Fruit fly (Drosophila melanogaster) whole organism, embryonic: ENCODE data around the gene CG17036.

ENCODE experiments used
- Asciz ChIP-seq: fragments of 200-800 bp; sonication (Bioruptor generic); optimal IDR thresholded peaks from 2 replicates; lab custom pipeline; 2017; ENCODE audit warnings: missing biosample characterization, mild to moderate bottlenecking, missing genetic modification characterization, missing genetic modification reagents
- B-H2 ChIP-seq: fragments of 200-800 bp; sonication (Bioruptor generic); optimal IDR thresholded peaks from 2 replicates; lab custom pipeline; 2018; ENCODE audit warnings: missing biosample characterization, mild to moderate bottlenecking, missing genetic modification characterization
- CG10209 ChIP-seq: fragments of 200-800 bp; sonication (Bioruptor generic); optimal IDR thresholded peaks from 3 replicates; lab custom pipeline; 2017; ENCODE audit warnings: missing biosample characterization, mild to moderate bottlenecking, missing genetic modification characterization, missing genetic modification reagents
- CG10366 ChIP-seq: fragments of 200-800 bp; sonication (Bioruptor generic); IDR thresholded peaks from 2 replicates; pipeline ENCODE4 v1.3.6; 2022; ENCODE audit warnings: missing biosample characterization, missing genetic modification characterization
- CG10979 ChIP-seq: fragments of 200-800 bp; sonication (Bioruptor generic); optimal IDR thresholded peaks from 2 replicates; lab custom pipeline; 2018; ENCODE audit warnings: missing biosample characterization, mild to moderate bottlenecking, missing genetic modification characterization, moderate library complexity
- CG12071 ChIP-seq: fragments of 200-800 bp; sonication (Bioruptor generic); optimal IDR thresholded peaks from 3 replicates; lab custom pipeline; 2018; ENCODE audit warnings: missing biosample characterization, mild to moderate bottlenecking, missing genetic modification characterization
- CG12219 ChIP-seq: fragments of 200-800 bp; sonication (Bioruptor generic); optimal IDR thresholded peaks from 3 replicates; lab custom pipeline; 2018; ENCODE audit warnings: missing biosample characterization, mild to moderate bottlenecking, missing genetic modification characterization
- CG14667 ChIP-seq: fragments of 200-800 bp; sonication (Bioruptor generic); IDR thresholded peaks from 2 replicates; pipeline ENCODE4 v1.3.6; 2022; ENCODE audit warnings: missing biosample characterization, missing genetic modification characterization
- CG15696 ChIP-seq: fragments of 200-800 bp; sonication (Bioruptor generic); optimal IDR thresholded peaks from 2 replicates; lab custom pipeline; 2019; ENCODE audit warnings: missing biosample characterization, mild to moderate bottlenecking, missing genetic modification characterization, moderate library complexity
- CG18599 ChIP-seq: fragments of 200-800 bp; sonication (Bioruptor generic); optimal IDR thresholded peaks from 3 replicates; lab custom pipeline; 2017; ENCODE audit warnings: missing biosample characterization, missing genetic modification characterization, mild to moderate bottlenecking, moderate library complexity, missing genetic modification reagents
- CG2202 ChIP-seq: fragments of 200-800 bp; sonication (Bioruptor generic); optimal IDR thresholded peaks from 2 replicates; lab custom pipeline; 2018; ENCODE audit warnings: missing biosample characterization, mild to moderate bottlenecking, missing genetic modification characterization
- CG2678 ChIP-seq: fragments of 200-800 bp; sonication (Bioruptor generic); optimal IDR thresholded peaks from 3 replicates; lab custom pipeline; 2019; ENCODE audit warnings: missing biosample characterization, mild to moderate bottlenecking, missing genetic modification characterization, moderate library complexity
- CG3065 ChIP-seq: fragments of 200-800 bp; sonication (Bioruptor generic); optimal IDR thresholded peaks from 2 replicates; lab custom pipeline; 2016; ENCODE audit warnings: missing biosample characterization, missing genetic modification characterization
- CG3163 ChIP-seq: fragments of 200-800 bp; sonication (Bioruptor generic); optimal IDR thresholded peaks from 3 replicates; lab custom pipeline; 2016; ENCODE audit warnings: missing biosample characterization, missing genetic modification characterization
- CG42726 ChIP-seq: fragments of 200-800 bp; sonication (Bioruptor generic); IDR thresholded peaks from 2 replicates; pipeline ENCODE4 v1.3.6; 2022; ENCODE audit warnings: missing biosample characterization, missing genetic modification characterization; ENCODE audit not compliant: partially characterized antibody
- CG4730 ChIP-seq: fragments of 200-800 bp; sonication (Bioruptor generic); IDR thresholded peaks from 2 replicates; pipeline ENCODE4 v1.3.6; 2022; ENCODE audit warnings: missing biosample characterization, missing genetic modification characterization
- CG7839 ChIP-seq: fragments of 200-800 bp; sonication (Bioruptor generic); optimal IDR thresholded peaks from 3 replicates; lab custom pipeline; 2018; ENCODE audit warnings: missing biosample characterization, mild to moderate bottlenecking, missing genetic modification characterization, moderate library complexity
- CG8359 ChIP-seq: fragments of 200-800 bp; sonication (Bioruptor generic); optimal IDR thresholded peaks from 2 replicates; lab custom pipeline; 2017; ENCODE audit warnings: missing biosample characterization, mild to moderate bottlenecking, missing genetic modification characterization, borderline replicate concordance
- Dad ChIP-seq: fragments of 200-800 bp; sonication (Bioruptor generic); optimal IDR thresholded peaks from 3 replicates; lab custom pipeline; 2016; ENCODE audit warnings: missing biosample characterization, missing genetic modification characterization
- Ets65A ChIP-seq: fragments of 200-800 bp; sonication (Bioruptor generic); peaks from one replicate; lab custom pipeline; 2016; ENCODE audit warnings: missing biosample characterization, missing genetic modification characterization
- Gsc ChIP-seq: fragments of 200-800 bp; sonication (Bioruptor generic); IDR thresholded peaks from 2 replicates; pipeline ENCODE4 v1.3.6; 2022; ENCODE audit warnings: missing biosample characterization, missing genetic modification characterization
- H15 ChIP-seq: fragments of 200-800 bp; sonication (Bioruptor generic); IDR thresholded peaks from 3 replicates; pipeline ENCODE4 v1.3.6; 2022; ENCODE audit warnings: missing biosample characterization, missing genetic modification characterization
- Hey ChIP-seq: fragments of 200-800 bp; sonication (Bioruptor generic); optimal IDR thresholded peaks from 3 replicates; lab custom pipeline; 2018; ENCODE audit warnings: missing biosample characterization, mild to moderate bottlenecking, missing genetic modification characterization
- Hr39 ChIP-seq: fragments of >200 bp; optimal IDR thresholded peaks from 2 replicates; lab custom pipeline; 2017
- Jarid2 ChIP-seq: fragments of 200-800 bp; sonication (Bioruptor generic); optimal IDR thresholded peaks from 3 replicates; lab custom pipeline; 2017; ENCODE audit warnings: mild to moderate bottlenecking, missing biosample characterization, missing genetic modification reagents, missing genetic modification characterization
- NFAT ChIP-seq: fragments of 200-800 bp; sonication (Bioruptor generic); IDR thresholded peaks from 2 replicates; pipeline ENCODE4 v1.3.6; 2022; ENCODE audit warnings: missing biosample characterization, missing genetic modification characterization
- Pdp1 ChIP-seq, 2 experiments: fragments of 200-800 bp; sonication (Bioruptor generic); optimal IDR thresholded peaks; 3 replicates each; lab custom pipeline; 2016; ENCODE audit warnings: missing biosample characterization in 2 of 2, missing genetic modification characterization in 2 of 2, mild to moderate bottlenecking in 1 of 2, moderate library complexity in 1 of 2
- Poxn ChIP-seq: fragments of 200-800 bp; sonication (Bioruptor generic); IDR thresholded peaks from 2 replicates; pipeline ENCODE4 v1.3.6; 2022; ENCODE audit warnings: missing biosample characterization, missing genetic modification characterization
- Ptx1 ChIP-seq: fragments of 200-800 bp; sonication (Bioruptor generic); IDR thresholded peaks from 2 replicates; pipeline ENCODE4 v1.3.6; 2022; ENCODE audit warnings: missing biosample characterization, missing genetic modification characterization
- bab2 ChIP-seq: fragments of 200-800 bp; sonication (Bioruptor generic); optimal IDR thresholded peaks from 2 replicates; lab custom pipeline; 2016; ENCODE audit warnings: missing biosample characterization, missing genetic modification characterization
- br ChIP-seq: fragments of >200 bp; optimal IDR thresholded peaks from 2 replicates; lab custom pipeline; 2017
- chif ChIP-seq, 2 experiments: fragments of 200-800 bp; sonication (Bioruptor generic); optimal IDR thresholded peaks; 3 replicates each; lab custom pipeline; 2016; ENCODE audit warnings: missing biosample characterization in 2 of 2, missing genetic modification characterization in 2 of 2
- corto ChIP-seq: fragments of 200-800 bp; sonication (Bioruptor generic); optimal IDR thresholded peaks from 2 replicates; lab custom pipeline; 2016; ENCODE audit warnings: missing biosample characterization, mild to moderate bottlenecking, missing genetic modification characterization, moderate library complexity
- crol ChIP-seq: fragments of 200-800 bp; sonication (Bioruptor generic); IDR thresholded peaks from 2 replicates; pipeline ENCODE4 v1.3.6; 2022; ENCODE audit warnings: missing biosample characterization, missing genetic modification characterization
- disco-r ChIP-seq: fragments of 200-800 bp; sonication (Bioruptor generic); optimal IDR thresholded peaks from 2 replicates; lab custom pipeline; 2016; ENCODE audit warnings: missing biosample characterization, missing genetic modification characterization
- dmrt99B ChIP-seq: fragments of 200-800 bp; sonication (Bioruptor generic); optimal IDR thresholded peaks from 2 replicates; lab custom pipeline; 2018; ENCODE audit warnings: missing biosample characterization, mild to moderate bottlenecking, missing genetic modification characterization, moderate library complexity
- dpn ChIP-seq, 2 experiments: fragments of 200-800 bp; sonication (Bioruptor generic); optimal IDR thresholded peaks; 3 replicates each; lab custom pipeline; 2016; ENCODE audit warnings: missing biosample characterization in 2 of 2, missing genetic modification characterization in 2 of 2
- fd96Cb ChIP-seq: fragments of 200-800 bp; sonication (Bioruptor generic); optimal IDR thresholded peaks from 2 replicates; lab custom pipeline; 2018; ENCODE audit warnings: missing biosample characterization, mild to moderate bottlenecking, missing genetic modification characterization, moderate library complexity
- gt ChIP-seq: fragments of 200-800 bp; sonication (Bioruptor generic); IDR thresholded peaks from 2 replicates; pipeline ENCODE4 v1.3.6; 2022; ENCODE audit warnings: missing biosample characterization, missing genetic modification characterization
- hkb ChIP-seq, 2 experiments: fragments of 200-800 bp in 1 of 2; fragments of >200 bp in 1 of 2; sonication (Bioruptor generic) in 1 of 2; IDR thresholded peaks in 1 of 2; optimal IDR thresholded peaks in 1 of 2; 2 replicates each; pipeline versions ENCODE4 v1.3.6 to Lab custom; 2017 to 2022; ENCODE audit warnings: missing biosample characterization in 1 of 2, missing genetic modification characterization in 1 of 2
- lab ChIP-seq: fragments of 200-800 bp; sonication (Bioruptor generic); optimal IDR thresholded peaks from 3 replicates; lab custom pipeline; 2017; ENCODE audit warnings: missing biosample characterization, missing genetic modification characterization, mild to moderate bottlenecking, moderate library complexity, missing genetic modification reagents
- lmd ChIP-seq: fragments of 200-800 bp; sonication (Bioruptor generic); IDR thresholded peaks from 2 replicates; pipeline ENCODE4 v1.3.6; 2022; ENCODE audit warnings: missing biosample characterization, missing genetic modification characterization
- nau ChIP-seq: fragments of 200-800 bp; sonication (Bioruptor generic); optimal IDR thresholded peaks from 3 replicates; lab custom pipeline; 2017; ENCODE audit warnings: missing biosample characterization, mild to moderate bottlenecking, missing genetic modification characterization, missing genetic modification reagents
- nom ChIP-seq: fragments of 200-800 bp; sonication (Bioruptor generic); optimal IDR thresholded peaks from 2 replicates; lab custom pipeline; 2017; ENCODE audit warnings: missing biosample characterization, missing genetic modification characterization, mild to moderate bottlenecking, moderate library complexity, missing genetic modification reagents
- onecut ChIP-seq: fragments of 200-800 bp; sonication (Bioruptor generic); IDR thresholded peaks from 2 replicates; pipeline ENCODE4 v1.3.6; 2022; ENCODE audit warnings: missing biosample characterization, missing genetic modification characterization
- scrt ChIP-seq: fragments of 200-800 bp; sonication (Bioruptor generic); optimal IDR thresholded peaks from 2 replicates; lab custom pipeline; 2018; ENCODE audit warnings: missing biosample characterization, mild to moderate bottlenecking, missing genetic modification characterization, moderate library complexity
- sens ChIP-seq: fragments of 200-800 bp; sonication (Bioruptor generic); peaks from one replicate; lab custom pipeline; 2016; ENCODE audit warnings: missing biosample characterization, missing genetic modification characterization
- sob ChIP-seq: fragments of 200-800 bp; sonication (Bioruptor generic); IDR thresholded peaks from 2 replicates; pipeline ENCODE4 v1.3.6; 2022; ENCODE audit warnings: missing biosample characterization, missing genetic modification characterization
- wor ChIP-seq: fragments of 200-800 bp; sonication (Bioruptor generic); IDR thresholded peaks from 2 replicates; pipeline ENCODE4 v1.3.6; 2022; ENCODE audit warnings: missing biosample characterization, missing genetic modification characterization
- zfh1 ChIP-seq: fragments of 200-800 bp; sonication (Bioruptor generic); IDR thresholded peaks from 3 replicates; pipeline ENCODE4 v1.3.6; 2022; ENCODE audit warnings: missing biosample characterization, missing genetic modification characterization

CG17036 gene

DNA sequence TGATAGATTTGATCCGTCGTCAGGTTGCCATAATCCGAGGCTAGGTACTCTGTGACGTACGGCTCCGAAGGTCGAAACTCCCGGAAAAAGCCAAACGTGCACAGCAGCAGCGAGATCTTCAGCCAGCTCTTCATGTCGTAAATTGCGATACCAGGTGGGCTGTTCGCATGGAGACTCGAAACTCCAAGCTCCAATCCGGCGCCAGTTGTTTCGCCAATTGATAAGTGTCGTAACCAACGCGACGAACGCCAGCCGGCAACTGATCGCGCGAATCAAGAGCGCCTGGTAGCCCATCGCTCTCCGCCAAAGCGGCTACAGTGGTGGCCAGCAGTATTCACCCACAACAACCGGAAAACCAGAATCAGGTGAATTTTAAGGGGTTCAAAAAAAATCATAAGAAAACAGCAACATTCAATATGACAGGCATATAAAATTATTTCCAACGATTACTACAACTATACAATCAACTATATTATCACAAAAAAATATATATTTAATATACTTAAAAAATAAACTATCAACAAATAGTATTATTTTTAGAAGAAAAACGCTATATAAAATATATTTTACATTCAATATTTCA lies at the start of gene CG17036 (continued):
- TF ChIP-seq CG4730 (GFP tag; lab: Robert Waterston, UW) (no peak), sob (GFP tag; lab: Robert Waterston, UW) (0 out of 2 replicates have a peak, but pooled peaks have one; percentile 36), CG3065 (GFP tag; lab: Kevin White, UChicago) (no peak), CG2678 (no peak), Ptx1 (GFP tag; lab: Robert Waterston, UW) (peak; percentile 39; the same call in 1 of the 2 replicates), CG12219 (GFP tag; lab: Kevin White, UChicago) (no peak), Pdp1 (GFP tag; optimal IDR thresholded peaks at IDR 0.05; lab: Kevin White, UChicago) (peak in 1 of 2 experiments; percentile 79), crol (no peak), CG15696 (tag; lab: Kevin White, UChicago) (no peak), scrt (GFP tag; lab: Kevin White, UChicago) (no peak), CG10979 (no peak), CG8359 (no peak), sens (GFP tag; lab: Kevin White, UChicago) (no peak), nom (GFP tag; lab: Kevin White, UChicago) (peak; percentile 16), br (lab: Kevin White, UChicago) (no peak), CG7839 (tag; lab: Kevin White, UChicago) (peak; percentile 58), disco-r (GFP tag; lab: Kevin White, UChicago) (no peak), CG2202 (tag; lab: Kevin White, UChicago) (no peak), chif (GFP tag; optimal IDR thresholded peaks at IDR 0.05; lab: Kevin White, UChicago) (no peak), corto (GFP tag; lab: Kevin White, UChicago) (no peak), lmd (GFP tag; lab: Robert Waterston, UW) (no peak), lab (GFP tag; lab: Kevin White, UChicago) (peak; percentile 47), wor (GFP tag; lab: Robert Waterston, UW) (no peak), dpn (GFP tag; optimal IDR thresholded peaks at IDR 0.05; lab: Kevin White, UChicago) (peak in 1 of 2 experiments; percentile 16), CG42726 (GFP tag; lab: Robert Waterston, UW) (no peak), CG18599 (GFP tag; lab: Kevin White, UChicago) (peak; percentile 32), dmrt99B (no peak), zfh1 (GFP tag; lab: Robert Waterston, UW) (0 out of 3 replicates have a peak, but pooled peaks have one; percentile 29), CG14667 (GFP tag; lab: Robert Waterston, UW) (no peak), Hr39 (lab: Kevin White, UChicago) (no peak), H15 (no peak), bab2 (GFP tag; lab: Kevin White, UChicago) (no peak), Poxn (GFP tag; lab: Robert Waterston, UW) (no peak), NFAT (GFP tag; lab: Robert Waterston, UW) (peak; percentile 57; the same call in 1 of the 2 replicates), Ets65A (GFP tag; lab: Kevin White, UChicago) (no peak), nau (GFP tag; lab: Kevin White, UChicago) (no peak), Hey (tag; lab: Kevin White, UChicago) (no peak), gt (GFP tag; lab: Robert Waterston, UW) (no peak), Dad (GFP tag; lab: Kevin White, UChicago) (no peak), CG10209 (no peak), onecut (no peak), Asciz (GFP tag; lab: Kevin White, UChicago) (no peak), CG3163 (GFP tag; lab: Kevin White, UChicago) (no peak), CG10366 (GFP tag; lab: Robert Waterston, UW) (0 out of 2 replicates have a peak, but pooled peaks have one; percentile 13), CG12071 (GFP tag; lab: Kevin White, UChicago) (no peak), hkb (optimal IDR thresholded peaks at IDR 0.05; lab: Kevin White, UChicago) (no peak), hkb (GFP tag; IDR thresholded peaks at IDR 0.05; lab: Robert Waterston, UW) (0 out of 2 replicates have a peak, but pooled peaks have one; percentile 17), B-H2 (GFP tag; lab: Kevin White, UChicago) (no peak), fd96Cb (tag; lab: Kevin White, UChicago) (no peak), Gsc (GFP tag; lab: Robert Waterston, UW) (no peak), Jarid2 (GFP tag; lab: Kevin White, UChicago) (peak; percentile 8)
